Worm (Caenorhabditis elegans) whole organism, mixed stage, embryonic: ENCODE measurements around the gene F09F9.2.

ENCODE experiments used
- elt-3 ChIP-seq: fragments of 150-350 bp; optimal IDR thresholded peaks from 2 replicates; lab custom pipeline; 2014; ENCODE audit warnings: missing biosample characterization, missing genetic modification characterization
- mep-1 ChIP-seq: fragments of 150-350 bp; optimal IDR thresholded peaks from 2 replicates; lab custom pipeline; 2017; ENCODE audit warnings: missing biosample characterization, missing genetic modification reagents, missing genetic modification characterization, inconsistent platforms
- nhr-12 ChIP-seq: fragments of 150-350 bp; optimal IDR thresholded peaks from 2 replicates; lab custom pipeline; 2014; ENCODE audit warnings: missing biosample characterization, missing genetic modification characterization
- snpc-4 ChIP-seq: fragments of 150-350 bp; optimal IDR thresholded peaks from 2 replicates; lab custom pipeline; 2014; ENCODE audit warnings: missing biosample characterization, missing genetic modification characterization
- unc-62 ChIP-seq: fragments of 150-350 bp; optimal IDR thresholded peaks from 2 replicates; lab custom pipeline; 2014; ENCODE audit warnings: missing biosample characterization, missing genetic modification reagents, missing genetic modification characterization

DNA sequence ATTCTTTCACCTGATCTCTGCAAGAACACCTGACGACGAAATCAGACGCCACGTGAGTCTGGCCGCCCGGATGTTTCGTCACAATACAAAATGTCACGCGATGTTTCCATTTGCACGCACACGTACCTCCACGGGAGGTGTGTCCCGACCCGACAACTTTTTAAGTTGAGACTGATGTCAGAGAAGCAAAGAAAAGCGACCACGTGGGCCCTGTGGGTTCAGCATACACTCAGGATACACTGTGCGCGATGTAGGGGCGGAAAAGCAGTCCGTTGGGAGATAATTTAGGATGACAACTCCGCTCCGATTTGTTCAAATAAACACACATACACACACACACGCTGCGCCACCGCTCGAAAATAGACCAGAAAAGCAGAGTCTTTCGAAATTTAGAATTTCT lies 31.0 kb upstream of the F09F9.2 start:
- no peak for TF ChIP-seq snpc-4
- TF ChIP-seq unc-62 = no peak
- no peak for TF ChIP-seq mep-1 (tag; lab: Kevin White, UChicago)
- TF ChIP-seq elt-3 = no peak
- no peak for TF ChIP-seq nhr-12 (tag; lab: Kevin White, UChicago)
